Worm (Caenorhabditis elegans): ENCODE measurements around the gene syx-16.

DNA sequence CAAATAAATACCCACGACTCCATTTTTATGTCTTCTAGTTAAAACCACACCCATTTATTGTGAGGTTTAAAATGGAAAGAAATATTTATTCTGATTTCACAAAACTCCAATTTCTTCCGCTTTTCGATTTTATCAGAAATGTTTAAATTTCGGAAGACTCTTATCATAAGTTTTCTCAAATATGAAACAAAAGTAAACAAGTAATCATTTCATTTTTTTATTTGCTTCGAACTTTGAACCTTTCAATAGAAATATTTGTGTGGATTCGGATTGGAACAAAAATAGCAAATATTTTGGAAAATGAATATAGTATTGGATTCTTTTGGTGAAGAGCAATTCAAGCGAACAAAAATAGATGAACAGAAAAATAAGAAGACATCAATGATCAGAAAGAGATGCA, 12.9 kb upstream of the syx-16 start:
- TF ChIP-seq nhr-6 (tag; optimal IDR thresholded peaks at IDR 0.05) (no peak), ceh-82 (tag; optimal IDR thresholded peaks at IDR 0.05) (no peak), elt-3 (tag; optimal IDR thresholded peaks at IDR 0.05) (no peak), snpc-4 (tag; optimal IDR thresholded peaks at IDR 0.05) (no peak), fos-1 (tag; optimal IDR thresholded peaks at IDR 0.05) (no peak), F13H6.1 (tag; optimal IDR thresholded peaks at IDR 0.05) (no peak), unc-55 (GFP tag; optimal IDR thresholded peaks at IDR 0.05) (no peak), unc-62 (GFP tag; optimal IDR thresholded peaks at IDR 0.05) (no peak), lsy-2 (tag; optimal IDR thresholded peaks at IDR 0.05) (no peak)
